Worm (Caenorhabditis elegans): Measurements from ENCODE around the gene C53B4.3.

Gene C53B4.3

ce11 chrIV:8921956-8922355 lies 51.6 kb downstream of the C53B4.3 start, which contains the start of gene D1046.16:
Gene D1046.16, plus strand, starts transcription at chrIV:8922150.
- TF ChIP-seq zag-1 (tag; optimal IDR thresholded peaks at IDR 0.05) (no peak), pqm-1 (tag; optimal IDR thresholded peaks at IDR 0.05) (no peak), egl-5 (tag; optimal IDR thresholded peaks at IDR 0.05) (no peak), nfya-1 (tag; optimal IDR thresholded peaks at IDR 0.05; ENCODE audit: insufficient read depth) (peak; percentile 20), sea-2 (GFP tag; optimal IDR thresholded peaks at IDR 0.05) (no peak), ZK546.5 (tag; optimal IDR thresholded peaks at IDR 0.05) (no peak), lin-39 (tag; optimal IDR thresholded peaks at IDR 0.05) (no peak), snpc-4 (tag; optimal IDR thresholded peaks at IDR 0.05) (peak; percentile 20), unc-62 (GFP tag; optimal IDR thresholded peaks at IDR 0.05) (no peak), nhr-25 (tag; optimal IDR thresholded peaks at IDR 0.05) (peak; percentile 90), lin-15B (tag; optimal IDR thresholded peaks at IDR 0.05) (peak; percentile 49), ceh-28 (tag; optimal IDR thresholded peaks at IDR 0.05) (peak; percentile 68), unc-39 (tag; optimal IDR thresholded peaks at IDR 0.05) (no peak), elt-2 (tag; optimal IDR thresholded peaks at IDR 0.05) (peak; percentile 35), nhr-77 (tag; optimal IDR thresholded peaks at IDR 0.05) (no peak), pha-4 (tag; optimal IDR thresholded peaks at IDR 0.05) (peak; percentile 42), hmg-11 (tag; optimal IDR thresholded peaks at IDR 0.05) (peak; percentile 37), elt-1 (tag; optimal IDR thresholded peaks at IDR 0.05) (no peak), nhr-237 (tag; optimal IDR thresholded peaks at IDR 0.05) (no peak), ceh-16 (tag; optimal IDR thresholded peaks at IDR 0.05) (no peak), fos-1 (tag; optimal IDR thresholded peaks at IDR 0.05) (no peak), nhr-23 (tag; optimal IDR thresholded peaks at IDR 0.05) (peak; percentile 53), nhr-43 (tag; optimal IDR thresholded peaks at IDR 0.05; ENCODE audit: poor library complexity, severe bottlenecking) (peak; percentile 19), ceh-9 (tag; optimal IDR thresholded peaks at IDR 0.05) (no peak), elt-3 (tag; optimal IDR thresholded peaks at IDR 0.05) (no peak)

DNA sequence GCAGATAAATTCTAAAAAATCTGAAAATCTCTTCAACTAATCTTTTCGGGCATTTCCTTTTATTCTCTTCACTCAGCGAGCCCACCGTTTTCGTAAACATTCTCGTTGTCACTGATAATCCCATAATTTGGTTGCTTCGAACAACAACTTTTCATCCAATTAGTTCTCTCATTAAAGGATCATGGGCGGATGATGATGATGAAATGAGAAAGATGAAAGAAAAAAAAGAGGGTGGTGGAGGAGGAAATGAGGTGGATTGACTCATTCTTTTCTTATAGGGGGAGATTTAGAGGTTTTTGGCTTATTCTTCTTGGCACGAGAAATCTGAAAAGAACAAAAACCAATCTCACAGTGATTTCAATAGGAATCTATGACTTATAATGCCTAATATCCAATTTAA lies 52.3 kb downstream of the C53B4.3 start:
- TF ChIP-seq elt-3 (tag; optimal IDR thresholded peaks at IDR 0.05): no peak
- TF ChIP-seq mdl-1 (tag; optimal IDR thresholded peaks at IDR 0.05): no peak
- TF ChIP-seq egl-5 (tag; optimal IDR thresholded peaks at IDR 0.05): peak; percentile 72
